Worm (Caenorhabditis elegans) whole organism, L4 larva: Measurements from ENCODE around the gene srz-54.

ENCODE experiments used
- F44E2.7 ChIP-seq: fragments of 200-800 bp; sonication (Bioruptor generic); IDR thresholded peaks from 2 replicates; pipeline ENCODE4 v2.1.2; 2022; ENCODE audit warnings: missing genetic modification characterization, missing compliant biosample characterization
- R02D3.7 ChIP-seq: fragments of 150-350 bp; sonication (generic microtip); optimal IDR thresholded peaks from 3 replicates; lab custom pipeline; 2014; ENCODE audit warnings: missing biosample characterization, missing genetic modification characterization
- ZK337.2 ChIP-seq: fragments of 200-800 bp; sonication (Bioruptor generic); IDR thresholded peaks from 2 replicates; pipeline ENCODE4 v1.3.6; 2022; ENCODE audit warnings: missing genetic modification reagents, missing genetic modification characterization, missing compliant biosample characterization
- ceh-82 ChIP-seq: sonication (generic microtip); optimal IDR thresholded peaks from 2 replicates; lab custom pipeline; 2017; ENCODE audit warnings: missing biosample characterization, missing genetic modification characterization
- ces-1 ChIP-seq: fragments of 150-350 bp; sonication (generic microtip); optimal IDR thresholded peaks from 4 replicates; lab custom pipeline; 2014; ENCODE audit warnings: missing biosample characterization, missing genetic modification reagents, missing genetic modification characterization
- daf-16 ChIP-seq, 3 experiments: sonication (generic microtip); optimal IDR thresholded peaks; 2 replicates each; lab custom pipeline; 2016 to 2017; ENCODE audit warnings: missing genetic modification characterization in 3 of 3, missing genetic modification reagents in 3 of 3, mild to moderate bottlenecking in 2 of 3, missing compliant biosample characterization in 2 of 3, missing biosample characterization in 1 of 3, moderate library complexity in 1 of 3
- dmd-6 ChIP-seq: fragments of 200-800 bp; sonication (Bioruptor generic); IDR thresholded peaks from 2 replicates; pipeline ENCODE4 v1.3.6; 2022; ENCODE audit warnings: missing genetic modification reagents, missing genetic modification characterization, missing compliant biosample characterization
- egl-43 ChIP-seq: fragments of 200-800 bp; sonication (Bioruptor generic); IDR thresholded peaks from 2 replicates; pipeline ENCODE4 v1.3.6; 2022; ENCODE audit warnings: missing genetic modification reagents, missing genetic modification characterization, missing compliant biosample characterization
- lim-7 ChIP-seq: fragments of 200-800 bp; sonication (Bioruptor generic); IDR thresholded peaks from 2 replicates; pipeline ENCODE4 v1.3.6; 2022; ENCODE audit warnings: missing genetic modification characterization, missing compliant biosample characterization
- lsy-2 ChIP-seq, 2 experiments: fragments of 150-350 bp in 1 of 2; sonication (generic microtip) in 1 of 2; optimal IDR thresholded peaks; 2 replicates each; lab custom pipeline; 2014 to 2017; ENCODE audit warnings: missing biosample characterization in 2 of 2, missing genetic modification characterization in 2 of 2
- nhr-11 ChIP-seq: fragments of 150-350 bp; optimal IDR thresholded peaks from 2 replicates; lab custom pipeline; 2014; ENCODE audit warnings: missing biosample characterization, missing genetic modification characterization
- nhr-28 ChIP-seq: fragments of 150-350 bp; optimal IDR thresholded peaks from 2 replicates; lab custom pipeline; 2014; ENCODE audit warnings: missing biosample characterization, missing genetic modification characterization
- nhr-42 ChIP-seq: fragments of 200-800 bp; sonication (Bioruptor generic); IDR thresholded peaks from 2 replicates; pipeline ENCODE4 v1.3.6; 2022; ENCODE audit warnings: missing genetic modification characterization, missing compliant biosample characterization
- php-3 ChIP-seq: fragments of 200-800 bp; sonication (Bioruptor generic); IDR thresholded peaks from 2 replicates; pipeline ENCODE4 v1.3.6; 2022; ENCODE audit warnings: missing genetic modification reagents, missing genetic modification characterization, missing compliant biosample characterization
- set-16 ChIP-seq: fragments of 200-800 bp; sonication (Bioruptor generic); IDR thresholded peaks from 2 replicates; pipeline ENCODE4 v1.3.6; 2022; ENCODE audit warnings: missing genetic modification reagents, missing genetic modification characterization, missing compliant biosample characterization
- skn-1 ChIP-seq: fragments of 150-350 bp; optimal IDR thresholded peaks from 2 replicates; lab custom pipeline; 2014; ENCODE audit warnings: missing biosample characterization, missing genetic modification characterization
- snpc-1.2 ChIP-seq: fragments of 200-800 bp; sonication (Bioruptor generic); IDR thresholded peaks from 2 replicates; pipeline ENCODE4 v1.3.6; 2022; ENCODE audit warnings: missing genetic modification reagents, missing genetic modification characterization, missing compliant biosample characterization
- zfp-3 ChIP-seq: fragments of 200-800 bp; sonication (Bioruptor generic); conservative IDR thresholded peaks from 2 replicates; pipeline ENCODE4 v1.3.6; 2022; ENCODE audit warnings: missing genetic modification reagents, missing genetic modification characterization, missing compliant biosample characterization

srz-54 gene

ce11 chrV:17022100-17022499 lies 41.6 kb downstream of the srz-54 start:
- peak; percentile 36; the same call in 1 of the 2 replicates for TF ChIP-seq nhr-42 (GFP tag; lab: Robert Waterston, UW)
- peak; percentile 92 for TF ChIP-seq set-16 (GFP tag; lab: Robert Waterston, UW)
- 0 out of 2 replicates have a peak, but pooled peaks have one; percentile 34 for TF ChIP-seq egl-43

ce11 chrV:17022613-17023322 lies 42.3 kb downstream of the srz-54 start, which contains the start of the genes F49H6.8 and F49H6.5:
Gene F49H6.8 (minus strand): TSS chrV:17022663.
Gene F49H6.5 (plus strand): TSS chrV:17023241.
- TF ChIP-seq nhr-28 (tag; lab: Kevin White, UChicago): peak; percentile 64
- TF ChIP-seq php-3 (GFP tag; lab: Robert Waterston, UW): peak; percentile 67; the same call in 1 of the 2 replicates
- no peak for TF ChIP-seq F44E2.7 (GFP tag; lab: Robert Waterston, UW)
- TF ChIP-seq dmd-6 (GFP tag; lab: Robert Waterston, UW): peak; percentile 52

- TF ChIP-seq nhr-11: no peak
- no peak for TF ChIP-seq skn-1 (tag; lab: Kevin White, UChicago)
- no peak for TF ChIP-seq lim-7 (GFP tag; lab: Robert Waterston, UW)
- no peak for TF ChIP-seq zfp-3 (GFP tag; lab: Robert Waterston, UW)
- TF ChIP-seq R02D3.7 (tag; lab: Kevin White, UChicago): no peak
- no peak for TF ChIP-seq ZK337.2
- TF ChIP-seq snpc-1.2: no peak
- no peak for TF ChIP-seq ceh-82 (tag; lab: Kevin White, UChicago)
- TF ChIP-seq lsy-2 (tag; optimal IDR thresholded peaks at IDR 0.05; lab: Kevin White, UChicago): no peak
- TF ChIP-seq ces-1 (GFP tag; lab: Kevin White, UChicago): no peak
Measured at ce11 chrV:17026289-17026688, 45.8 kb downstream of the srz-54 start, which contains the start of gene F49H6.15. Gene F49H6.15 (minus strand): TSS chrV:17026389.

ce11 chrV:17030430-17030829 lies 50.0 kb downstream of the srz-54 start:
- TF ChIP-seq daf-16 (GFP tag; optimal IDR thresholded peaks at IDR 0.05; lab: Kevin White, UChicago) (no peak), daf-16 (tag; optimal IDR thresholded peaks at IDR 0.05; lab: Kevin White, UChicago) (no peak), nhr-42 (GFP tag; lab: Robert Waterston, UW) (no peak)
